Fruit fly (Drosophila melanogaster): ENCODE data around the gene CG7251.
A peak's percentile ranks its signal among the peaks of the same experiment; 100 is the strongest.

Gene CG7251

DNA sequence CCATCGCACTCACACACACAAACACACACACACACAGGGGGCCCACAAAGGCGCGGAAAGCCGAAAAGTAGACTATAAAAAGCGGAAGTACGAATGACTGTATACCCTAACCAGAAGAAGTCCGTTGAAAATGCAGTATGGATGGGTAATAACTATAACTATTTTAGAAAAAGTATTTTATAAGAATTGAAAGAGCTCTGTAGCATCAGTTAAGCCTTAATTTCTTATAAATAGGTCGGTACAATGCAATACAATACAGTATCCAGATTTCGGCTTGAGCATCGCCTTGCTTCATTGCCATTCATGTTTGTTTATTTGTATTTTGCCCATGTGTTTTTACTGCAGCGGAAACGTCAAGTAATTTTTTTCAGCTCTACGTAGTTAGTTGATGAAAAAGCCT, 18.7 kb downstream of the CG7251 start (continued):
- peak; percentile 56 for TF ChIP-seq CG31627 (GFP tag; optimal IDR thresholded peaks at IDR 0.05)
- TF ChIP-seq CG6854 (GFP tag; optimal IDR thresholded peaks at IDR 0.05): no peak
- peak; percentile 25 for TF ChIP-seq CG6792 (GFP tag; optimal IDR thresholded peaks at IDR 0.05)
- TF ChIP-seq Met (GFP tag; optimal IDR thresholded peaks at IDR 0.05): peak; percentile 40
- TF ChIP-seq CG9139 (GFP tag; optimal IDR thresholded peaks at IDR 0.05): peak; percentile 28
- peak; percentile 11 for TF ChIP-seq CG6808 (GFP tag; optimal IDR thresholded peaks at IDR 0.05)
- no peak for TF ChIP-seq dac (GFP tag; optimal IDR thresholded peaks at IDR 0.05)
- peak; percentile 12 for TF ChIP-seq CG34406 (GFP tag; optimal IDR thresholded peaks at IDR 0.05)
- no peak for TF ChIP-seq CG16779 (tag; optimal IDR thresholded peaks at IDR 0.05)
- TF ChIP-seq dsx (GFP tag; optimal IDR thresholded peaks at IDR 0.05; ENCODE audit: poor library complexity, severe bottlenecking): peak; percentile 45

DNA sequence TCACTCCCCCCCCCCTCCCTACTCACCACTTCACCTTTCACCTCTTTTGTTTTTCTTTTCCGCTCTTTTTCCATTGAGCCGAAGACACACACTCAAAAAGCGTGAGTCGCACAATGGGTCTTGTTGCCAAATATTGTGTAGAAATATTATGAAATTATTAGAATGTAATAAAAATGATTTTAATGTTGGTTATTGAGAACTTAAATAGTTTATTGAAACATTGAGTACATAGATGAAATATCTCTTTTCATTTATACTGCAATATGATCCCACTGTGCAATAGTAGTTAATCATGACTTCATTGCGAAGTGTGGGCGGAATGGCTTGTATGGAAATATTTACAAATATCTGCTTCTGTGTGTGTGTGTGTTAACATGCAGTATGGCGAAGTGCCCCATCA, 21.1 kb downstream of the CG7251 start:
- TF ChIP-seq topi (GFP tag; optimal IDR thresholded peaks at IDR 0.05): peak; percentile 10
- peak; percentile 36 for TF ChIP-seq svp (GFP tag)
- no peak for TF ChIP-seq vri (GFP tag; optimal IDR thresholded peaks at IDR 0.05)
- peak; percentile 77 for TF ChIP-seq Gug (GFP tag; IDR thresholded peaks at IDR 0.05)
- TF ChIP-seq CG11902 (GFP tag; optimal IDR thresholded peaks at IDR 0.05): no peak
- peak; percentile 12 to 48 for TF ChIP-seq salr (GFP tag; optimal IDR thresholded peaks at IDR 0.05)
- TF ChIP-seq CG16779 (tag; optimal IDR thresholded peaks at IDR 0.05): no peak
- TF ChIP-seq CG11762 (GFP tag; optimal IDR thresholded peaks at IDR 0.05; ENCODE audit: insufficient read depth): peak; percentile 4
- peak; percentile 35 for TF ChIP-seq CG6792 (GFP tag; optimal IDR thresholded peaks at IDR 0.05)
- no peak for TF ChIP-seq fkh (GFP tag; optimal IDR thresholded peaks at IDR 0.05)
- TF ChIP-seq CG7368 (GFP tag; optimal IDR thresholded peaks at IDR 0.05): peak; percentile 2
- TF ChIP-seq spab (GFP tag; optimal IDR thresholded peaks at IDR 0.05): peak; percentile 44
- peak; percentile 72 for TF ChIP-seq Eip78C (GFP tag)
- peak; percentile 8 for TF ChIP-seq CG6808 (GFP tag; optimal IDR thresholded peaks at IDR 0.05)
- no peak for TF ChIP-seq CG31627 (GFP tag; optimal IDR thresholded peaks at IDR 0.05)
- peak; percentile 19 for TF ChIP-seq fd59A (GFP tag; optimal IDR thresholded peaks at IDR 0.05)
- peak; percentile 43 for TF ChIP-seq pdm3 (GFP tag; optimal IDR thresholded peaks at IDR 0.05)
- no peak for TF ChIP-seq lz (GFP tag; optimal IDR thresholded peaks at IDR 0.05)
- no peak for TF ChIP-seq dac (GFP tag; optimal IDR thresholded peaks at IDR 0.05)
- no peak for TF ChIP-seq CG6854 (GFP tag; optimal IDR thresholded peaks at IDR 0.05)
- TF ChIP-seq CG3032 (tag; optimal IDR thresholded peaks at IDR 0.05): no peak
- peak in 1 of 2 experiments; percentile 21 for TF ChIP-seq ss (GFP tag; optimal IDR thresholded peaks at IDR 0.05)
- no peak for TF ChIP-seq CG8319 (GFP tag; optimal IDR thresholded peaks at IDR 0.05)
- peak; percentile 60 for TF ChIP-seq Lpt (GFP tag; optimal IDR thresholded peaks at IDR 0.05)
- peak; percentile 68 for TF ChIP-seq Ets96B (tag; optimal IDR thresholded peaks at IDR 0.05)
- no peak for TF ChIP-seq Met (GFP tag; optimal IDR thresholded peaks at IDR 0.05)
- peak; percentile 15 for TF ChIP-seq net (GFP tag; optimal IDR thresholded peaks at IDR 0.05)
- no peak for TF ChIP-seq Hr38 (GFP tag; optimal IDR thresholded peaks at IDR 0.05)
- peak; percentile 42 for TF ChIP-seq dsx (GFP tag; optimal IDR thresholded peaks at IDR 0.05; ENCODE audit: poor library complexity, severe bottlenecking)
- peak; percentile 88 for TF ChIP-seq CG8119 (GFP tag; IDR thresholded peaks at IDR 0.05)
- TF ChIP-seq Sox14 (GFP tag; optimal IDR thresholded peaks at IDR 0.05): peak; percentile 12
- TF ChIP-seq CG9139 (GFP tag; optimal IDR thresholded peaks at IDR 0.05): peak; percentile 20
- TF ChIP-seq Hr4 (GFP tag; optimal IDR thresholded peaks at IDR 0.05): peak; percentile 58
- peak; percentile 58 for TF ChIP-seq CG10669 (GFP tag; optimal IDR thresholded peaks at IDR 0.05)
- TF ChIP-seq Smox (GFP tag; optimal IDR thresholded peaks at IDR 0.05): no peak
- TF ChIP-seq CG10631 (GFP tag; optimal IDR thresholded peaks at IDR 0.05): peak; percentile 52
- peak; percentile 37 for TF ChIP-seq achi (GFP tag; optimal IDR thresholded peaks at IDR 0.05)
- peak; percentile 60 for TF ChIP-seq CG32006 (GFP tag; optimal IDR thresholded peaks at IDR 0.05)
- no peak for TF ChIP-seq Hr39 (GFP tag; optimal IDR thresholded peaks at IDR 0.05)
- TF ChIP-seq Blimp-1 (GFP tag; optimal IDR thresholded peaks at IDR 0.05): no peak
- TF ChIP-seq CG6163 (GFP tag; IDR thresholded peaks at IDR 0.05): peak; percentile 86
- peak; percentile 18 for TF ChIP-seq Sox15 (GFP tag; optimal IDR thresholded peaks at IDR 0.05)
- peak; percentile 77 for TF ChIP-seq CG11294 (GFP tag; IDR thresholded peaks at IDR 0.05)
- peak; percentile 52 for TF ChIP-seq acj6 (GFP tag; optimal IDR thresholded peaks at IDR 0.05)
- TF ChIP-seq CG34406 (GFP tag; optimal IDR thresholded peaks at IDR 0.05): peak; percentile 42
- TF ChIP-seq cyc (GFP tag; optimal IDR thresholded peaks at IDR 0.05): no peak
- TF ChIP-seq Eip75B (GFP tag; optimal IDR thresholded peaks at IDR 0.05): peak; percentile 24
- TF ChIP-seq CG4318 (GFP tag; optimal IDR thresholded peaks at IDR 0.05): no peak

All from whole organism, prepupa.